Worm (Caenorhabditis elegans): Measurements from ENCODE around the gene wrt-10.

DNA sequence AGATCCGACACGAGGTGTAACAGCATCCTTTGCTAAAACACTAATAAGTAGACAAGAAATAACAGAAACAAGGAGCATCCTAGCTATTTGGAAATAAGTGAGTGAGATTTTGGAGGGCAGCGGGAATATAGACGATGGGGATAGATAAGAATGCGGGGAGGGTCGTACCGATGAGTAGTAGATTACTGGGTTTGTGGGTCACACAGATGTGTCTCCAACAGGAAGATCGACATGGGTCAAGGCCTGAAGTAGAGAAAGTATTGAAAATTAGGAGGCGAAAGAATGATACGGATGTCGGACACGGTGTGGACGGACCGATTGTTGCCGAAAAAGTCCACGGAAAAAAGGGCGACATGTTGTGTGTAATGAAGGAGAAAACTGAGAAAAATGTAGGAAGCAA lies at the start of gene wrt-10:
- no peak for TF ChIP-seq lin-13 (GFP tag; optimal IDR thresholded peaks at IDR 0.05)
- TF ChIP-seq zag-1 (tag; optimal IDR thresholded peaks at IDR 0.05) = no peak
- TF ChIP-seq jun-1 (tag; optimal IDR thresholded peaks at IDR 0.05) = no peak
